Worm (Caenorhabditis elegans): Measurements from ENCODE around the gene T24C4.2.

The T24C4.2 gene

ce11 chrIII:901148-901547 is 31.4 kb upstream of the T24C4.2 start, which contains the start of gene sucl-2:
Gene sucl-2, minus strand, starts transcription at chrIII:901412.
- TF ChIP-seq T26A5.8 (tag; optimal IDR thresholded peaks at IDR 0.05) (no peak), hmg-1.2 (GFP tag; IDR thresholded peaks at IDR 0.05) (0 out of 2 replicates have a peak, but pooled peaks have one; percentile 8), madf-3 (GFP tag; IDR thresholded peaks at IDR 0.05) (peak; percentile 68; the same call in 1 of the 2 replicates), tbx-9 (tag; optimal IDR thresholded peaks at IDR 0.05; ENCODE audit: borderline replicate concordance) (no peak), ekl-4 (GFP tag; IDR thresholded peaks at IDR 0.05) (peak; percentile 33; the same call in 1 of the 2 replicates), ceh-27 (GFP tag; optimal IDR thresholded peaks at IDR 0.05) (no peak), ceh-100 (GFP tag; IDR thresholded peaks at IDR 0.05) (0 out of 2 replicates have a peak, but pooled peaks have one; percentile 9), lsy-27 (tag; optimal IDR thresholded peaks at IDR 0.05; ENCODE audit: borderline replicate concordance, insufficient read depth) (no peak), pbrm-1 (GFP tag; IDR thresholded peaks at IDR 0.05) (no peak)

- TF ChIP-seq lir-1 (GFP tag; conservative IDR thresholded peaks at IDR 0.05) = no peak
- TF ChIP-seq repo-1 (tag; optimal IDR thresholded peaks at IDR 0.05) = no peak
- TF ChIP-seq madf-6 (GFP tag; IDR thresholded peaks at IDR 0.05) = peak; percentile 30; the same call in 1 of the 2 replicates
- no peak for TF ChIP-seq aptf-2 (GFP tag; conservative IDR thresholded peaks at IDR 0.05)
- TF ChIP-seq egl-18 (GFP tag; IDR thresholded peaks at IDR 0.05) = no peak
- TF ChIP-seq T07F8.4 (tag; optimal IDR thresholded peaks at IDR 0.05) = no peak
- 0 out of 2 replicates have a peak, but pooled peaks have one; percentile 62 for TF ChIP-seq Y53G8AR.9 (GFP tag; conservative IDR thresholded peaks at IDR 0.05)
- TF ChIP-seq F22D6.2 (tag; optimal IDR thresholded peaks at IDR 0.05) = no peak
- TF ChIP-seq let-526 (GFP tag; IDR thresholded peaks at IDR 0.05) = no peak
- no peak for TF ChIP-seq ama-1 (optimal IDR thresholded peaks at IDR 0.05)
- no peak for TF ChIP-seq ama-1 (GFP tag; optimal IDR thresholded peaks at IDR 0.05)
- peak; percentile 39 for TF ChIP-seq him-1 (tag; optimal IDR thresholded peaks at IDR 0.05)
- TF ChIP-seq ccch-3 (GFP tag; optimal IDR thresholded peaks at IDR 0.05) = no peak
- TF ChIP-seq B0035.1 (tag; optimal IDR thresholded peaks at IDR 0.05) = no peak
- no peak for TF ChIP-seq pha-4 (tag; optimal IDR thresholded peaks at IDR 0.05)
- TF ChIP-seq B0336.3 (GFP tag; IDR thresholded peaks at IDR 0.05) = peak; percentile 46; the same call in 1 of the 2 replicates
- no peak for TF ChIP-seq attf-6 (GFP tag; IDR thresholded peaks at IDR 0.05)
- TF ChIP-seq ztf-6 (GFP tag; IDR thresholded peaks at IDR 0.05) = no peak
- TF ChIP-seq nfyb-1 (GFP tag; IDR thresholded peaks at IDR 0.05) = no peak
- no peak for TF ChIP-seq ztf-22 (GFP tag; optimal IDR thresholded peaks at IDR 0.05)
- TF ChIP-seq hmg-20 (GFP tag; IDR thresholded peaks at IDR 0.05) = no peak
- TF ChIP-seq ztf-3 (GFP tag; optimal IDR thresholded peaks at IDR 0.05) = no peak
- 0 out of 2 replicates have a peak, but pooled peaks have one; percentile 36 for TF ChIP-seq mcd-1 (GFP tag; IDR thresholded peaks at IDR 0.05)
- TF ChIP-seq snpc-1.3 (tag; optimal IDR thresholded peaks at IDR 0.05; ENCODE audit: insufficient read depth) = no peak
- peak; percentile 44; the same call in 1 of the 2 replicates for TF ChIP-seq ceh-100 (GFP tag; IDR thresholded peaks at IDR 0.05)
- 0 out of 2 replicates have a peak, but pooled peaks have one; percentile 27 for TF ChIP-seq dox-1 (GFP tag; IDR thresholded peaks at IDR 0.05)
- TF ChIP-seq ztf-28 (GFP tag; IDR thresholded peaks at IDR 0.05) = 0 out of 2 replicates have a peak, but pooled peaks have one; percentile 57
- TF ChIP-seq hsf-1 (GFP tag; IDR thresholded peaks at IDR 0.05) = peak; percentile 45; the same call in 1 of the 2 replicates
- peak; percentile 57; the same call in 1 of the 2 replicates for TF ChIP-seq ekl-4 (GFP tag; IDR thresholded peaks at IDR 0.05)
- 0 out of 2 replicates have a peak, but pooled peaks have one; percentile 49 for TF ChIP-seq Y79H2A.3 (GFP tag; conservative IDR thresholded peaks at IDR 0.05)
- no peak for TF ChIP-seq egl-44 (GFP tag; IDR thresholded peaks at IDR 0.05)
- TF ChIP-seq nhr-179 (tag; optimal IDR thresholded peaks at IDR 0.05) = no peak
- TF ChIP-seq ceh-91 (GFP tag; IDR thresholded peaks at IDR 0.05) = 0 out of 2 replicates have a peak, but pooled peaks have one; percentile 9
- TF ChIP-seq F23B12.7 (tag; optimal IDR thresholded peaks at IDR 0.05; ENCODE audit: insufficient read depth) = no peak
- no peak for TF ChIP-seq cebp-2 (GFP tag; IDR thresholded peaks at IDR 0.05)
- TF ChIP-seq lag-1 (GFP tag; IDR thresholded peaks at IDR 0.05) = no peak
- TF ChIP-seq mxl-1 (tag; optimal IDR thresholded peaks at IDR 0.05) = no peak
- peak; percentile 20 for TF ChIP-seq F10E7.11 (tag; optimal IDR thresholded peaks at IDR 0.05)
- no peak for TF ChIP-seq Y95B8A.8 (GFP tag; IDR thresholded peaks at IDR 0.05)
- TF ChIP-seq lin-54 (GFP tag; optimal IDR thresholded peaks at IDR 0.05) = no peak
Observed at ce11 chrIII:900134-900533, 30.4 kb upstream of the T24C4.2 start.

Data from whole organism, young adult.